Fruit fly (Drosophila melanogaster) whole organism, pupa: Measurements from ENCODE around the gene CG42717.

Experiments
- CG10348 ChIP-seq: fragments of 200-800 bp; sonication (Bioruptor generic); IDR thresholded peaks from 2 replicates; pipeline ENCODE4 v1.3.6; 2022; ENCODE audit warnings: missing biosample characterization, missing genetic modification characterization
- CG12605 ChIP-seq: fragments of 200-800 bp; sonication (Bioruptor generic); IDR thresholded peaks from 2 replicates; pipeline ENCODE4 v1.3.6; 2022; ENCODE audit warnings: missing biosample characterization, missing genetic modification characterization
- CG13204 ChIP-seq: fragments of 200-800 bp; sonication (Bioruptor generic); optimal IDR thresholded peaks from 2 replicates; lab custom pipeline; 2018; ENCODE audit warnings: missing biosample characterization, mild to moderate bottlenecking, missing genetic modification characterization, moderate library complexity
- CG14655 ChIP-seq: fragments of 200-800 bp; sonication (Bioruptor generic); optimal IDR thresholded peaks from 3 replicates; lab custom pipeline; 2017; ENCODE audit warnings: mild to moderate bottlenecking, missing biosample characterization, missing genetic modification reagents, missing genetic modification characterization
- CG15710 ChIP-seq: fragments of 200-800 bp; sonication (Bioruptor generic); optimal IDR thresholded peaks from 2 replicates; lab custom pipeline; 2018; ENCODE audit warnings: missing biosample characterization, mild to moderate bottlenecking, missing genetic modification characterization, moderate library complexity
- CG17806 ChIP-seq: fragments of 200-800 bp; sonication (Bioruptor generic); optimal IDR thresholded peaks from 2 replicates; lab custom pipeline; 2018; ENCODE audit warnings: missing biosample characterization, mild to moderate bottlenecking, missing genetic modification characterization, moderate library complexity
- CG32121 ChIP-seq: fragments of 200-800 bp; sonication (Bioruptor generic); IDR thresholded peaks from 2 replicates; pipeline ENCODE4 v1.3.6; 2022; ENCODE audit warnings: missing biosample characterization, missing genetic modification characterization
- CG34367 ChIP-seq: fragments of 200-800 bp; sonication (Bioruptor generic); optimal IDR thresholded peaks from 2 replicates; lab custom pipeline; 2018; ENCODE audit warnings: missing biosample characterization, mild to moderate bottlenecking, missing genetic modification characterization
- CG4496 ChIP-seq: fragments of 200-800 bp; sonication (Bioruptor generic); IDR thresholded peaks from 3 replicates; pipeline ENCODE4 v1.3.6; 2022; ENCODE audit warnings: missing biosample characterization, missing genetic modification characterization
- CG8159 ChIP-seq: fragments of 200-800 bp; sonication (Bioruptor generic); optimal IDR thresholded peaks from 3 replicates; lab custom pipeline; 2018; ENCODE audit warnings: missing biosample characterization, mild to moderate bottlenecking, missing genetic modification characterization, moderate library complexity
- CG8301 ChIP-seq: fragments of 200-800 bp; sonication (Bioruptor generic); optimal IDR thresholded peaks from 2 replicates; lab custom pipeline; 2018; ENCODE audit warnings: missing biosample characterization, mild to moderate bottlenecking, missing genetic modification characterization
- CG9948 ChIP-seq: fragments of 200-800 bp; sonication (Bioruptor generic); optimal IDR thresholded peaks from 2 replicates; lab custom pipeline; 2018; ENCODE audit warnings: missing biosample characterization, mild to moderate bottlenecking, missing genetic modification characterization, moderate library complexity
- D1 ChIP-seq: fragments of 200-800 bp; sonication (Bioruptor generic); optimal IDR thresholded peaks from 2 replicates; lab custom pipeline; 2018; ENCODE audit warnings: missing biosample characterization, mild to moderate bottlenecking, missing genetic modification characterization, moderate library complexity
- EcR ChIP-seq: fragments of 200-800 bp; sonication (Bioruptor generic); optimal IDR thresholded peaks from 3 replicates; lab custom pipeline; 2019; ENCODE audit warnings: missing biosample characterization, missing genetic modification characterization, mild to moderate bottlenecking, moderate library complexity, missing genetic modification reagents
- Ets98B ChIP-seq: fragments of 200-800 bp; sonication (Bioruptor generic); IDR thresholded peaks from 2 replicates; pipeline ENCODE4 v1.3.6; 2022; ENCODE audit warnings: missing biosample characterization, missing genetic modification characterization
- Pif1A ChIP-seq: fragments of 200-800 bp; sonication (Bioruptor generic); optimal IDR thresholded peaks from 3 replicates; lab custom pipeline; 2016; ENCODE audit warnings: missing biosample characterization, missing genetic modification characterization
- Pif1B ChIP-seq: fragments of 200-800 bp; sonication (Bioruptor generic); optimal IDR thresholded peaks from 3 replicates; lab custom pipeline; 2016; ENCODE audit warnings: missing biosample characterization, missing genetic modification characterization
- Snoo ChIP-seq: fragments of 200-800 bp; sonication (Bioruptor generic); optimal IDR thresholded peaks from 3 replicates; lab custom pipeline; 2017; ENCODE audit warnings: missing biosample characterization, mild to moderate bottlenecking, missing genetic modification characterization, inconsistent platforms
- fd96Ca ChIP-seq: fragments of 200-800 bp; sonication (Bioruptor generic); IDR thresholded peaks from 3 replicates; pipeline ENCODE4 v1.3.6; 2022; ENCODE audit warnings: missing biosample characterization, missing genetic modification characterization
- gl ChIP-seq: fragments of 200-800 bp; sonication (Bioruptor generic); optimal IDR thresholded peaks from 2 replicates; lab custom pipeline; 2018; ENCODE audit warnings: missing biosample characterization, mild to moderate bottlenecking, missing genetic modification characterization
- rn ChIP-seq: fragments of 200-800 bp; sonication (Bioruptor generic); IDR thresholded peaks from 2 replicates; pipeline ENCODE4 v1.3.6; 2022; ENCODE audit warnings: missing biosample characterization, missing genetic modification characterization

Gene CG42717

dm6 chr3L:16037048-16037477, 4.1 kb upstream of the CG42717 start:
- peak; percentile 62 for TF ChIP-seq CG9948 (tag; lab: Kevin White, UChicago)
- no peak for TF ChIP-seq CG10348 (GFP tag; lab: Robert Waterston, UW)
- peak; percentile 49 for TF ChIP-seq Pif1B (GFP tag; lab: Kevin White, UChicago)
- TF ChIP-seq CG13204 (GFP tag; lab: Kevin White, UChicago), result peak; percentile 8
- TF ChIP-seq CG34367, result peak; percentile 65
- peak; percentile 57; the same call in 1 of the 2 replicates for TF ChIP-seq rn (GFP tag; lab: Robert Waterston, UW)
- peak; percentile 82 for TF ChIP-seq Pif1A
- TF ChIP-seq CG15710 (tag; lab: Kevin White, UChicago), result peak; percentile 65
- peak; percentile 75 for TF ChIP-seq Snoo (tag; lab: Kevin White, UChicago)
- TF ChIP-seq CG8159 (tag; lab: Kevin White, UChicago), result peak; percentile 70
- peak; percentile 61 for TF ChIP-seq D1 (tag; lab: Kevin White, UChicago)
- no peak for TF ChIP-seq EcR
- peak; percentile 76 for TF ChIP-seq CG14655
- TF ChIP-seq Ets98B (GFP tag; lab: Robert Waterston, UW), result peak; percentile 90
- TF ChIP-seq CG17806 (tag; lab: Kevin White, UChicago), result peak; percentile 70
- peak; percentile 80 for TF ChIP-seq fd96Ca
- TF ChIP-seq CG4496 (GFP tag; lab: Robert Waterston, UW), result peak; percentile 90
- TF ChIP-seq CG32121 (GFP tag; lab: Robert Waterston, UW), result peak; percentile 70
- TF ChIP-seq CG12605 (GFP tag; lab: Robert Waterston, UW), result peak; percentile 86
- peak; percentile 59 for TF ChIP-seq gl
- peak; percentile 80 for TF ChIP-seq CG8301 (tag; lab: Kevin White, UChicago)

DNA sequence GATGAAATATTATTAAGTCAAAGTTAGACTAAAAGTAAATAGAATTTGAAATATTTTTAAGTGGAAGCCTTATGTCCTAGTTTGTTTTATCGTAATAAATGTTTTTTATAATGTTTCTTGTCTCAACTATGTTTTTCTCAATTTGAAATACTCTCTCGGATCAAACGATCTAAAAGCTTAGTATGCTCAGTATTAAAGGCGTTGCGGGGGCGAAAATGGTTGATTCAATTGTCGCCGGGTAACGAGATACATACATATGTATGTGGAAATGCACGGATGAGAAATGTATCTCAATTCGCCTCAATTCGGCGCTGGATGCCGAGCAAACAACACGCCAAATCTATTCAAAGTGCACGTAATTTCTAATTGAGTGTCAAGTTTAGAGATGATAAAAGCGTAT, 2.2 kb upstream of the CG42717 start, which contains the start of gene CG5895:
TSS of gene CG5895 (plus strand) at position 301 of the 400 bp plus-strand sequence.
- TF ChIP-seq CG32121 (GFP tag; lab: Robert Waterston, UW) (no peak), CG8159 (tag; lab: Kevin White, UChicago) (no peak), EcR (no peak), CG17806 (tag; lab: Kevin White, UChicago) (no peak), CG13204 (GFP tag; lab: Kevin White, UChicago) (no peak), CG9948 (tag; lab: Kevin White, UChicago) (no peak), rn (GFP tag; lab: Robert Waterston, UW) (no peak), CG15710 (tag; lab: Kevin White, UChicago) (no peak)
- TF ChIP-seq, all 21 proteins: peak for 0

- no peak for TF ChIP-seq CG32121 (GFP tag; lab: Robert Waterston, UW)
- TF ChIP-seq CG15710 (tag; lab: Kevin White, UChicago), result no peak
- TF ChIP-seq CG8159 (tag; lab: Kevin White, UChicago), result no peak
- TF ChIP-seq EcR, result no peak
These were observed 1.2 kb upstream of the CG42717 start, which contains the start of gene CG42538 for dm6 chr3L:16034224-16034623. CG42538 (plus strand) TSS chr3L:16034524.

- TF ChIP-seq rn (GFP tag; lab: Robert Waterston, UW) (no peak), CG14655 (no peak), CG34367 (no peak), CG17806 (tag; lab: Kevin White, UChicago) (no peak), Pif1A (no peak), CG10348 (GFP tag; lab: Robert Waterston, UW) (no peak), CG9948 (tag; lab: Kevin White, UChicago) (no peak), Snoo (tag; lab: Kevin White, UChicago) (no peak), fd96Ca (no peak), D1 (tag; lab: Kevin White, UChicago) (no peak), CG4496 (GFP tag; lab: Robert Waterston, UW) (no peak), CG8301 (tag; lab: Kevin White, UChicago) (no peak), CG13204 (GFP tag; lab: Kevin White, UChicago) (no peak), gl (no peak), Ets98B (GFP tag; lab: Robert Waterston, UW) (no peak), CG8159 (tag; lab: Kevin White, UChicago) (no peak)
These were observed 4.1 kb downstream of the CG42717 start for dm6 chr3L:16028924-16029323.

DNA sequence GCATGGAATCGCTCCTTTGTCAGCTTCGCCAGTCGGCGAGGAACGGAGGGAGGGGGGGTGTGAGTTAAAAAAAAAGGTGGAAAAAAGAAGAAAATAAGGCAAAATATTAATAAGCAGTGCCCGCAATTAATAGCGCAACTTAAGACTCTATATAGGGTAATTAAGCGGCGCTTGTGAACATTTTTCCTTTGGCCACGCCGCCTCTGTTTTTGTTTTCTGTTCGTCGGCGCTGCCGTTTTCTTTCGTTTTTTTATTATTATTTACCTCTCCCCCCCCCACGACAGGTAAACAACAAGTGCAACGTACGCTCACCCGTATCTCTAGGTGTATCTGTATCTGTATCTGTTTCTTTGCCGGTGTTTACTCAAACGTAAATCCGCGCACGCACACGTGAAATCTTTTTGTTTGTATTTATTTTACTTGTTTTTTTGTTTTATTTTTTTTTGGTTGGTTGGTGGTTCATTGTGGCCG, 5.8 kb downstream of the CG42717 start:
- TF ChIP-seq CG9948 (tag; lab: Kevin White, UChicago), result peak; percentile 33
- peak; percentile 93 for TF ChIP-seq fd96Ca
- TF ChIP-seq CG15710 (tag; lab: Kevin White, UChicago), result peak; percentile 67
- peak; percentile 23 for TF ChIP-seq gl
- peak; percentile 46 for TF ChIP-seq Snoo (tag; lab: Kevin White, UChicago)
- peak; percentile 72 for TF ChIP-seq CG8159 (tag; lab: Kevin White, UChicago)
- peak; percentile 56; the same call in 1 of the 2 replicates for TF ChIP-seq CG12605 (GFP tag; lab: Robert Waterston, UW)
- peak; percentile 38 for TF ChIP-seq CG8301 (tag; lab: Kevin White, UChicago)
- peak; percentile 77 for TF ChIP-seq EcR
- TF ChIP-seq rn (GFP tag; lab: Robert Waterston, UW), result peak; percentile 48; the same call in 1 of the 2 replicates
- peak; percentile 3 for TF ChIP-seq CG34367
- TF ChIP-seq Pif1B (GFP tag; lab: Kevin White, UChicago), result peak; percentile 54
- peak; percentile 69 for TF ChIP-seq Pif1A
- TF ChIP-seq CG13204 (GFP tag; lab: Kevin White, UChicago), result peak; percentile 39
- peak; percentile 90 for TF ChIP-seq CG4496 (GFP tag; lab: Robert Waterston, UW)
- TF ChIP-seq CG32121 (GFP tag; lab: Robert Waterston, UW), result peak; percentile 84
- no peak for TF ChIP-seq D1 (tag; lab: Kevin White, UChicago)
- TF ChIP-seq Ets98B (GFP tag; lab: Robert Waterston, UW), result peak; percentile 86
- 0 out of 2 replicates have a peak, but pooled peaks have one; percentile 6 for TF ChIP-seq CG10348 (GFP tag; lab: Robert Waterston, UW)
- TF ChIP-seq CG17806 (tag; lab: Kevin White, UChicago), result peak; percentile 57
- peak; percentile 55 for TF ChIP-seq CG14655
- TF ChIP-seq, all 21 proteins: peak for 20
